Worm (Caenorhabditis elegans) whole organism, L3 larva: ENCODE measurements around the gene nhr-16.

ENCODE experiments used
- aly-2 ChIP-seq: fragments of 150-350 bp; optimal IDR thresholded peaks from 2 replicates; lab custom pipeline; 2014; ENCODE audit warnings: missing biosample characterization, missing genetic modification characterization
- ama-1 ChIP-seq: fragments of 150-350 bp; optimal IDR thresholded peaks from 2 replicates; lab custom pipeline; 2018
- ceh-16 ChIP-seq: sonication (generic microtip); optimal IDR thresholded peaks from 2 replicates; lab custom pipeline; 2017; ENCODE audit warnings: missing biosample characterization, missing genetic modification characterization
- ceh-82 ChIP-seq: fragments of 150-350 bp; optimal IDR thresholded peaks from 2 replicates; lab custom pipeline; 2014; ENCODE audit warnings: missing biosample characterization, missing genetic modification characterization
- elt-3 ChIP-seq, 3 experiments: fragments of 150-350 bp in 1 of 3; sonication (generic microtip) in 2 of 3; optimal IDR thresholded peaks; 2 replicates in 2 of 3; 4 replicates in 1 of 3; lab custom pipeline; 2014 to 2017; ENCODE audit warnings: missing biosample characterization in 3 of 3, missing genetic modification characterization in 3 of 3
- lin-39 ChIP-seq: fragments of 150-350 bp; optimal IDR thresholded peaks from 2 replicates; lab custom pipeline; 2018; ENCODE audit warnings: missing biosample characterization, missing genetic modification reagents, missing genetic modification characterization
- lsy-12 ChIP-seq: sonication (generic microtip); optimal IDR thresholded peaks from 2 replicates; lab custom pipeline; 2016; ENCODE audit warnings: mild to moderate bottlenecking, missing genetic modification characterization, missing compliant biosample characterization
- mdl-1 ChIP-seq: fragments of 150-350 bp; optimal IDR thresholded peaks from 2 replicates; lab custom pipeline; 2014; ENCODE audit warnings: missing biosample characterization, missing genetic modification characterization
- mml-1 ChIP-seq: fragments of 150-350 bp; sonication (generic microtip); optimal IDR thresholded peaks from 3 replicates; lab custom pipeline; 2014; ENCODE audit warnings: missing biosample characterization, missing genetic modification characterization
- pqm-1 ChIP-seq: fragments of 150-350 bp; optimal IDR thresholded peaks from 2 replicates; lab custom pipeline; 2017; ENCODE audit warnings: missing biosample characterization, missing genetic modification characterization, inconsistent platforms
- sea-2 ChIP-seq: fragments of 150-350 bp; sonication (generic microtip); optimal IDR thresholded peaks from 4 replicates; lab custom pipeline; 2014; ENCODE audit warnings: missing biosample characterization, missing genetic modification reagents, missing genetic modification characterization
- snpc-4 ChIP-seq: fragments of 150-350 bp; optimal IDR thresholded peaks from 2 replicates; lab custom pipeline; 2014; ENCODE audit warnings: missing biosample characterization, missing genetic modification characterization

DNA sequence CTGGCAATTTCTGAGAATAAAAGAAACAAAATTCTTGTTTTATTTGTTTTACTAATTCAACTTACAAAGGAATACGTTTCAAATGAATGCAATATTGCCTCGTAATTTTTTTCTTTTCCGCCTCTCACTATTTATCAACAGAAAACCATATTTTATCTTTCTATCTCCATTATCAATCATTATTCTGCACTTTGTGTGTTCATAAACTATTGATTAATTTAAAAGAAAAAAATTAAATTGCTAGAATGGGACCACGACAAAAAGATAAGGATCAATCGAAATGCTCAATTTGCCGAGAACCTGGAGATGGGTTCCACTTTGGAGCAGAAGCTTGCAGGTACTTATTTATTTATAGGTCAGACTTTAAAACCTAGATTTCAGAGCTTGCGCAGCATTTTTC is 3.5 kb upstream of the nhr-16 start, which contains the start of gene nhr-273:
- TF ChIP-seq elt-3 (tag; optimal IDR thresholded peaks at IDR 0.05; lab: Kevin White, UChicago) (no peak), pqm-1 (no peak), lin-39 (tag; lab: Kevin White, UChicago) (no peak), ceh-82 (tag; lab: Kevin White, UChicago) (no peak), lsy-12 (tag; lab: Kevin White, UChicago) (no peak), snpc-4 (tag; lab: Kevin White, UChicago) (no peak), aly-2 (tag; lab: Kevin White, UChicago) (no peak), mdl-1 (tag; lab: Kevin White, UChicago) (no peak), ceh-16 (tag; lab: Kevin White, UChicago) (no peak), mml-1 (tag; lab: Kevin White, UChicago) (no peak), ama-1 (lab: Kevin White, UChicago) (no peak), sea-2 (no peak)
